Worm (Caenorhabditis elegans) whole organism, L4 larva: ENCODE results near the gene W04G3.7.

Experiments used
- D1046.2 ChIP-seq: fragments of 200-800 bp; sonication (Bioruptor generic); IDR thresholded peaks from 2 replicates; pipeline ENCODE4 v1.3.6; 2022; ENCODE audit warnings: missing genetic modification characterization, missing compliant biosample characterization
- F26F4.8 ChIP-seq: fragments of 200-800 bp; sonication (Bioruptor generic); conservative IDR thresholded peaks from 2 replicates; pipeline ENCODE4 v1.3.6; 2022; ENCODE audit warnings: missing genetic modification characterization, missing compliant biosample characterization
- F49E8.2 ChIP-seq: sonication (generic microtip); optimal IDR thresholded peaks from 2 replicates; lab custom pipeline; 2016; ENCODE audit warnings: missing compliant biosample characterization, mild to moderate bottlenecking, missing genetic modification characterization, borderline replicate concordance
- R02D3.7 ChIP-seq: fragments of 150-350 bp; sonication (generic microtip); optimal IDR thresholded peaks from 3 replicates; lab custom pipeline; 2014; ENCODE audit warnings: missing biosample characterization, missing genetic modification characterization
- T20F7.1 ChIP-seq: fragments of 200-800 bp; sonication (Bioruptor generic); optimal IDR thresholded peaks from 2 replicates; lab custom pipeline; 2018; ENCODE audit warnings: mild to moderate bottlenecking, missing genetic modification characterization, missing compliant biosample characterization
- T26A8.4 ChIP-seq: fragments of 200-800 bp; sonication (Bioruptor generic); IDR thresholded peaks from 2 replicates; pipeline ENCODE4 v1.3.6; 2022; ENCODE audit warnings: missing genetic modification characterization, missing compliant biosample characterization
- Y105C5A.15 ChIP-seq: fragments of 200-800 bp; sonication (Bioruptor generic); IDR thresholded peaks from 2 replicates; pipeline ENCODE4 v1.3.6; 2022; ENCODE audit warnings: missing genetic modification characterization, missing compliant biosample characterization
- Y5F2A.4 ChIP-seq: fragments of 200-800 bp; sonication (Bioruptor generic); optimal IDR thresholded peaks from 2 replicates; lab custom pipeline; 2018; ENCODE audit warnings: mild to moderate bottlenecking, missing genetic modification characterization, missing compliant biosample characterization
- Y75B8A.6 ChIP-seq: fragments of 200-800 bp; sonication (Bioruptor generic); IDR thresholded peaks from 2 replicates; pipeline ENCODE4 v1.3.6; 2022; ENCODE audit warnings: missing genetic modification reagents, missing genetic modification characterization, missing compliant biosample characterization
- ZK546.5 ChIP-seq, 2 experiments: sonication (generic microtip); optimal IDR thresholded peaks; 2 replicates each; lab custom pipeline; 2017; ENCODE audit warnings: missing biosample characterization in 2 of 2, missing genetic modification characterization in 2 of 2
- aha-1 ChIP-seq: fragments of 150-350 bp; peaks from one replicate; lab custom pipeline; 2014; ENCODE audit warnings: missing biosample characterization, missing genetic modification characterization
- arid-1 ChIP-seq: fragments of 200-800 bp; sonication (Bioruptor generic); conservative IDR thresholded peaks from 2 replicates; pipeline ENCODE4 v1.3.6; 2022; ENCODE audit warnings: missing genetic modification reagents, missing genetic modification characterization, missing compliant biosample characterization
- attf-4 ChIP-seq: sonication (generic microtip); optimal IDR thresholded peaks from 3 replicates; lab custom pipeline; 2017; ENCODE audit warnings: missing biosample characterization, missing genetic modification characterization
- ceh-20 ChIP-seq: fragments of 200-800 bp; sonication (Bioruptor generic); IDR thresholded peaks from 2 replicates; pipeline ENCODE4 v1.3.6; 2022; ENCODE audit warnings: missing genetic modification reagents, missing genetic modification characterization, missing compliant biosample characterization
- ceh-32 ChIP-seq: sonication (generic microtip); optimal IDR thresholded peaks from 2 replicates; lab custom pipeline; 2016; ENCODE audit warnings: mild to moderate bottlenecking, missing genetic modification characterization, missing compliant biosample characterization; ENCODE audit not compliant: poor library complexity
- ces-1 ChIP-seq: fragments of 150-350 bp; sonication (generic microtip); optimal IDR thresholded peaks from 4 replicates; lab custom pipeline; 2014; ENCODE audit warnings: missing biosample characterization, missing genetic modification reagents, missing genetic modification characterization
- ctbp-1 ChIP-seq: fragments of 200-800 bp; sonication (Bioruptor generic); IDR thresholded peaks from 2 replicates; pipeline ENCODE4 v1.3.6; 2022; ENCODE audit warnings: missing genetic modification reagents, missing genetic modification characterization, missing compliant biosample characterization
- daf-12 ChIP-seq: fragments of 150-350 bp; optimal IDR thresholded peaks from 2 replicates; lab custom pipeline; 2014; ENCODE audit warnings: missing biosample characterization, missing genetic modification reagents, missing genetic modification characterization
- daf-8 ChIP-seq: fragments of 200-800 bp; sonication (Bioruptor generic); IDR thresholded peaks from 2 replicates; pipeline ENCODE4 v1.3.6; 2022; ENCODE audit warnings: missing genetic modification characterization, missing compliant biosample characterization
- dmd-6 ChIP-seq: fragments of 200-800 bp; sonication (Bioruptor generic); IDR thresholded peaks from 2 replicates; pipeline ENCODE4 v1.3.6; 2022; ENCODE audit warnings: missing genetic modification reagents, missing genetic modification characterization, missing compliant biosample characterization
- dpl-1 ChIP-seq: fragments of 150-350 bp; optimal IDR thresholded peaks from 2 replicates; lab custom pipeline; 2014; ENCODE audit warnings: missing biosample characterization, missing genetic modification reagents, missing genetic modification characterization
- egl-27 ChIP-seq: sonication (generic microtip); optimal IDR thresholded peaks from 3 replicates; lab custom pipeline; 2017; ENCODE audit warnings: missing biosample characterization, missing genetic modification reagents, missing genetic modification characterization
- egl-43 ChIP-seq: fragments of 200-800 bp; sonication (Bioruptor generic); IDR thresholded peaks from 2 replicates; pipeline ENCODE4 v1.3.6; 2022; ENCODE audit warnings: missing genetic modification reagents, missing genetic modification characterization, missing compliant biosample characterization
- fos-1 ChIP-seq: fragments of 150-350 bp; optimal IDR thresholded peaks from 2 replicates; lab custom pipeline; 2014; ENCODE audit warnings: missing biosample characterization, missing genetic modification characterization
- hlh-30 ChIP-seq: sonication (generic microtip); optimal IDR thresholded peaks from 2 replicates; lab custom pipeline; 2017; ENCODE audit warnings: antibody characterized with exemption, mild to moderate bottlenecking, missing genetic modification characterization, missing compliant biosample characterization; ENCODE audit not compliant: insufficient read depth
- lin-1 ChIP-seq: fragments of 200-800 bp; sonication (Bioruptor generic); IDR thresholded peaks from 2 replicates; pipeline ENCODE4 v1.3.6; 2022; ENCODE audit warnings: missing genetic modification reagents, missing genetic modification characterization, missing compliant biosample characterization
- madf-5 ChIP-seq, 2 experiments: fragments of 200-800 bp; sonication (Bioruptor generic); IDR thresholded peaks; 2 replicates each; pipeline ENCODE4 v1.3.6; 2022; ENCODE audit warnings: missing compliant biosample characterization in 2 of 2, missing genetic modification characterization in 2 of 2
- mdl-1 ChIP-seq, 2 experiments: fragments of 150-350 bp in 1 of 2; sonication (generic microtip) in 1 of 2; optimal IDR thresholded peaks; 2 replicates each; lab custom pipeline; 2014 to 2017; ENCODE audit warnings: missing biosample characterization in 2 of 2, missing genetic modification characterization in 2 of 2
- mdt-29 ChIP-seq: fragments of 200-800 bp; sonication (Bioruptor generic); IDR thresholded peaks from 2 replicates; pipeline ENCODE4 v1.3.6; 2022; ENCODE audit warnings: missing genetic modification reagents, missing genetic modification characterization, missing compliant biosample characterization
- mep-1 ChIP-seq: fragments of 150-350 bp; sonication (generic microtip); optimal IDR thresholded peaks from 3 replicates; lab custom pipeline; 2014; ENCODE audit warnings: missing biosample characterization, missing genetic modification characterization
- mxl-2 ChIP-seq: fragments of 200-800 bp; sonication (Bioruptor generic); conservative IDR thresholded peaks from 2 replicates; pipeline ENCODE4 v1.3.6; 2022; ENCODE audit warnings: missing genetic modification reagents, missing genetic modification characterization, missing compliant biosample characterization
- nhr-10 ChIP-seq: fragments of 150-350 bp; optimal IDR thresholded peaks from 2 replicates; lab custom pipeline; 2014; ENCODE audit warnings: missing biosample characterization, missing genetic modification characterization
- nhr-102 ChIP-seq: sonication (generic microtip); optimal IDR thresholded peaks from 2 replicates; lab custom pipeline; 2016; ENCODE audit warnings: mild to moderate bottlenecking, missing genetic modification characterization, moderate library complexity, missing compliant biosample characterization
- nhr-28 ChIP-seq: fragments of 150-350 bp; optimal IDR thresholded peaks from 2 replicates; lab custom pipeline; 2014; ENCODE audit warnings: missing biosample characterization, missing genetic modification characterization
- nhr-41 ChIP-seq: fragments of 200-800 bp; sonication (Bioruptor generic); IDR thresholded peaks from 2 replicates; pipeline ENCODE4 v1.3.6; 2022; ENCODE audit warnings: missing genetic modification reagents, missing genetic modification characterization, missing compliant biosample characterization
- nhr-77 ChIP-seq: fragments of 150-350 bp; optimal IDR thresholded peaks from 2 replicates; lab custom pipeline; 2014; ENCODE audit warnings: missing biosample characterization, missing genetic modification characterization
- pqm-1 ChIP-seq: sonication (generic microtip); optimal IDR thresholded peaks from 2 replicates; lab custom pipeline; 2017; ENCODE audit warnings: missing biosample characterization, missing genetic modification characterization
- rbr-2 ChIP-seq: sonication (generic microtip); optimal IDR thresholded peaks from 2 replicates; lab custom pipeline; 2016; ENCODE audit warnings: missing genotype, missing genetic modification characterization, missing compliant biosample characterization
- saeg-2 ChIP-seq: fragments of 200-800 bp; sonication (Bioruptor generic); IDR thresholded peaks from 2 replicates; pipeline ENCODE4 v1.3.6; 2022; ENCODE audit warnings: missing genetic modification reagents, missing genetic modification characterization, missing compliant biosample characterization
- sdz-12 ChIP-seq: fragments of 200-800 bp; sonication (Bioruptor generic); optimal IDR thresholded peaks from 2 replicates; lab custom pipeline; 2018; ENCODE audit warnings: mild to moderate bottlenecking, missing genetic modification characterization, missing compliant biosample characterization
- skn-1 ChIP-seq: fragments of 150-350 bp; optimal IDR thresholded peaks from 2 replicates; lab custom pipeline; 2014; ENCODE audit warnings: missing biosample characterization, missing genetic modification characterization
- tag-97 ChIP-seq: fragments of 200-800 bp; sonication (Bioruptor generic); IDR thresholded peaks from 2 replicates; pipeline ENCODE4 v1.3.6; 2022; ENCODE audit warnings: missing genetic modification characterization, missing compliant biosample characterization
- unc-130 ChIP-seq: sonication (generic microtip); optimal IDR thresholded peaks from 2 replicates; lab custom pipeline; 2016; ENCODE audit warnings: missing genetic modification reagents, missing genetic modification characterization, missing compliant biosample characterization
- zfp-2 ChIP-seq: sonication (generic microtip); optimal IDR thresholded peaks from 2 replicates; lab custom pipeline; 2016; ENCODE audit warnings: mild to moderate bottlenecking, missing genetic modification characterization, missing compliant biosample characterization
- zfp-3 ChIP-seq: fragments of 200-800 bp; sonication (Bioruptor generic); conservative IDR thresholded peaks from 2 replicates; pipeline ENCODE4 v1.3.6; 2022; ENCODE audit warnings: missing genetic modification reagents, missing genetic modification characterization, missing compliant biosample characterization
- ztf-11 ChIP-seq: fragments of 150-350 bp; optimal IDR thresholded peaks from 2 replicates; lab custom pipeline; 2014; ENCODE audit warnings: missing biosample characterization, missing genetic modification characterization
- ztf-7 ChIP-seq: fragments of 150-350 bp; optimal IDR thresholded peaks from 2 replicates; lab custom pipeline; 2014; ENCODE audit warnings: missing biosample characterization, missing genetic modification characterization

Gene W04G3.7

DNA sequence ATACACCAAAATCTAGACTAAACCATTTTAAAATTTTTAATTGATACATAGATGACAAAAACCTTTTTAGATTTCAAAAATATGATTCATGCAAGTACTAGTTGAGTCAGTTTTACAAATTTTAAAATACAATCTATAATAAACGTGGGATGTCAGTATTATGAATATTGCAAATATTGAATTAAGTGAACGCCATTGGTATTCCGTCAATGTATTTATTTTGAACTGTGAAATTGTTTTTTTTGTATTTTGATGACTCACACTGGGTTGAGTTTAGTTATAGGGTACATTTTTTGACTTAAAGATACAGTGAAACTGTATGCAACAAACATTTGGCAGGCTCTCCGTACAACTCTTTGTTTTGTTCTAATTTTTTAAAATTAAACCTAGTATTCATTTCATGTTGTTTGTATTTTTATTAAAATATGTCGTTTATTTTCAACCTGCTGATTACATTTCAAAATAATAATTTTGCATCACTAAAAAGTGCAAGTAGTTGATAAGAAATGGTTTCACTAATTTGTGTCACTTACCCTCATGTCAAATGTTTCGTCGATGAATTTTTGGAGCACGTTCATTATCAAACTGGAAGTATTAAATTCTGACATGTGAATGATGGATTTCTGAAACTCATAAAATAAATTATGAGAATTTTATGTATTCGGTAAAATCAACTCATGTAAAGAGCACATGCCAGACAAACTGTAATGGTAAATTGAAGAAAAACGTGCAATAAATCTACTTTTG is 20.0 kb upstream of the W04G3.7 start, which contains the start of gene W02H3.1 (continued):
- TF ChIP-seq ZK546.5 (tag; optimal IDR thresholded peaks at IDR 0.05; lab: Kevin White, UChicago): no peak
- no peak for TF ChIP-seq Y75B8A.6
- no peak for TF ChIP-seq ztf-11
- TF ChIP-seq skn-1: no peak
- TF ChIP-seq dmd-6 (GFP tag; lab: Robert Waterston, UW): peak; percentile 71; the same call in 1 of the 2 replicates
- TF ChIP-seq nhr-10 (tag; lab: Kevin White, UChicago): no peak
- TF ChIP-seq fos-1: no peak
- TF ChIP-seq mdl-1 (tag; optimal IDR thresholded peaks at IDR 0.05; lab: Kevin White, UChicago): no peak
- TF ChIP-seq sdz-12: no peak
- TF ChIP-seq nhr-102 (tag; lab: Kevin White, UChicago): no peak
- TF ChIP-seq ctbp-1 (GFP tag; lab: Robert Waterston, UW): no peak
- TF ChIP-seq madf-5 (GFP tag; IDR thresholded peaks at IDR 0.05; lab: Robert Waterston, UW): no peak
- no peak for TF ChIP-seq nhr-77 (tag; lab: Kevin White, UChicago)
- no peak for TF ChIP-seq zfp-3 (GFP tag; lab: Robert Waterston, UW)
- TF ChIP-seq ceh-20: 0 out of 2 replicates have a peak, but pooled peaks have one; percentile 47
- peak; percentile 65 for TF ChIP-seq pqm-1 (tag; lab: Kevin White, UChicago)
- no peak for TF ChIP-seq mxl-2 (GFP tag; lab: Robert Waterston, UW)
- no peak for TF ChIP-seq F49E8.2
- no peak for TF ChIP-seq mdt-29
- no peak for TF ChIP-seq arid-1 (GFP tag; lab: Robert Waterston, UW)
- TF ChIP-seq F26F4.8: no peak
- no peak for TF ChIP-seq egl-43 (GFP tag; lab: Robert Waterston, UW)
- no peak for TF ChIP-seq daf-12
- no peak for TF ChIP-seq unc-130 (GFP tag; lab: Kevin White, UChicago)
- TF ChIP-seq nhr-41 (GFP tag; lab: Robert Waterston, UW): no peak
- no peak for TF ChIP-seq mep-1
- peak; percentile 33 for TF ChIP-seq hlh-30
- TF ChIP-seq aha-1 (tag; lab: Kevin White, UChicago): peak; percentile 75
- TF ChIP-seq T26A8.4 (GFP tag; lab: Robert Waterston, UW): no peak
- TF ChIP-seq ces-1 (GFP tag; lab: Kevin White, UChicago): no peak
- no peak for TF ChIP-seq R02D3.7
- no peak for TF ChIP-seq dpl-1

DNA sequence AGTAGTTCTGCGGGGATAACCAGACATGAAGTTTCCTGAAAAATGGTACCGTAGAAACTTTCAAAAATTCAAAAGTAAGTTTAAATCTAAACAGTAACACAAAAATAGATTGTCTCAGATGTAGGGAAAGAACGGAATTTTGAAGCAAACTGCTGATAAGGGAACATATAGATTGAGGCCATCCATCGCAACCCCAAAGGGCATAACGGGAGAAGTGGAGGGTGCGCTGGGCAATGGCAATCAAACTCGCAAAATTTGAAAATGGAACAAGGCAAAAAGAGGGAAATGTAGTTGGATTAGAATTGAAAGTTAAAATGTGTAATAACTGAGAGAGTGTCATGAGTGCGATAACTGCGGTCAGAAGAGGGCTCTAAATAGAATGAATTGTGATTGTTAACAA is 18.1 kb upstream of the W04G3.7 start:
- TF ChIP-seq fos-1 (no peak), pqm-1 (tag; lab: Kevin White, UChicago) (peak; percentile 4), ceh-32 (tag; lab: Kevin White, UChicago) (no peak), Y105C5A.15 (no peak), dmd-6 (GFP tag; lab: Robert Waterston, UW) (peak; percentile 24; the same call in 1 of the 2 replicates), skn-1 (no peak), tag-97 (GFP tag; lab: Robert Waterston, UW) (peak; percentile 70; the same call in 1 of the 2 replicates)

DNA sequence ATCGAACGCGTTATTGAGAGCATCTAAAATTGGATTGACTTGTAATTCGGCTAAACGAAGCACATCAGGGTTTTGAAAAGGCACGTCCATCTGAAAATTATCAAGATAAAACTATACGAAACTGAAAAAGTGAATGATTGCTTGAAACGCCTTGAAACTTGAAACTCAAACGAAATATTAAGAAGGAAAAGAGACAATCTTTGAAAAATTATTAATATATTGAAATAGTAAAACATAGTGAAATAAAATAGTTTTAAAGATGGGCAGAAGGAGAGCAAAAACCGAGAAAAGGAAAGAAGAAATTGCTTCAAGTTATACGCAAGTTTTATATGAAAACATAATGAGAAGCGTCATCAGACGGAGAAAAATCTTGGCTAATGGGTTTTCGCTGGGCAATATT is 13.0 kb upstream of the W04G3.7 start, which contains the start of gene W02H3.3:
Gene W02H3.3, minus strand, starts transcription at position 101 of the 400 bp plus-strand sequence.
- TF ChIP-seq D1046.2 (GFP tag; lab: Robert Waterston, UW): no peak
- TF ChIP-seq daf-8 (GFP tag; lab: Robert Waterston, UW): no peak
- no peak for TF ChIP-seq nhr-28 (tag; lab: Kevin White, UChicago)
- no peak for TF ChIP-seq unc-130 (GFP tag; lab: Kevin White, UChicago)
- TF ChIP-seq saeg-2 (GFP tag; lab: Robert Waterston, UW): no peak
- no peak for TF ChIP-seq nhr-102 (tag; lab: Kevin White, UChicago)
- TF ChIP-seq T20F7.1: no peak
- no peak for TF ChIP-seq ztf-7 (tag; lab: Kevin White, UChicago)
- TF ChIP-seq zfp-2 (tag; lab: Kevin White, UChicago): no peak
- TF ChIP-seq mxl-2 (GFP tag; lab: Robert Waterston, UW): no peak
- no peak for TF ChIP-seq Y5F2A.4 (GFP tag; lab: Kevin White, UChicago)
- TF ChIP-seq rbr-2 (tag; lab: Kevin White, UChicago): no peak
- no peak for TF ChIP-seq egl-27 (tag; lab: Kevin White, UChicago)
- no peak for TF ChIP-seq attf-4 (tag; lab: Kevin White, UChicago)
- TF ChIP-seq nhr-41 (GFP tag; lab: Robert Waterston, UW): no peak
- TF ChIP-seq dpl-1: no peak
- no peak for TF ChIP-seq lin-1
- TF ChIP-seq ZK546.5 (tag; optimal IDR thresholded peaks at IDR 0.05; lab: Kevin White, UChicago): no peak
